Fruit fly (Drosophila melanogaster) whole organism, wandering third instar larva: ENCODE results near the gene CG10098.

Experiments
- Abd-B ChIP-seq: fragments of >200 bp; optimal IDR thresholded peaks from 2 replicates; lab custom pipeline; 2017; ENCODE audit warnings: missing biosample characterization, missing genetic modification characterization
- CG9705 ChIP-seq: fragments of 200-800 bp; sonication (Bioruptor generic); optimal IDR thresholded peaks from 2 replicates; lab custom pipeline; 2018; ENCODE audit warnings: missing biosample characterization, mild to moderate bottlenecking, missing genetic modification characterization
- CrebA ChIP-seq: fragments of 200-800 bp; sonication (Bioruptor generic); optimal IDR thresholded peaks from 2 replicates; lab custom pipeline; 2016; ENCODE audit warnings: missing biosample characterization, mild to moderate bottlenecking, missing genetic modification characterization, borderline replicate concordance
- Dfd ChIP-seq: fragments of >200 bp; optimal IDR thresholded peaks from 2 replicates; lab custom pipeline; 2017; ENCODE audit warnings: missing biosample characterization, missing genetic modification characterization
- Dif ChIP-seq: fragments of 200-275, 200-300 bp; sonication (Bioruptor generic); optimal IDR thresholded peaks from 2 replicates; lab custom pipeline; 2018; ENCODE audit warnings: missing biosample characterization, missing genetic modification characterization; ENCODE audit not compliant: partially characterized antibody
- GATAd ChIP-seq: sonication (Bioruptor generic); optimal IDR thresholded peaks from 2 replicates; lab custom pipeline; 2016; ENCODE audit warnings: missing biosample characterization, missing genetic modification characterization
- HLH106 ChIP-seq: fragments of 200-800 bp; optimal IDR thresholded peaks from 3 replicates; lab custom pipeline; 2019; ENCODE audit warnings: missing biosample characterization, mild to moderate bottlenecking, missing genetic modification characterization, moderate library complexity
- Hnf4 ChIP-seq: fragments of 200-800 bp; sonication (Bioruptor generic); optimal IDR thresholded peaks from 2 replicates; lab custom pipeline; 2016; ENCODE audit warnings: missing biosample characterization, mild to moderate bottlenecking, missing genetic modification characterization
- Hr78 ChIP-seq: fragments of >200 bp; optimal IDR thresholded peaks from 2 replicates; lab custom pipeline; 2017; ENCODE audit warnings: missing biosample characterization, missing genetic modification characterization
- Hr83 ChIP-seq: fragments of 200-300 bp; sonication (Bioruptor generic); optimal IDR thresholded peaks from 2 replicates; lab custom pipeline; 2016; ENCODE audit warnings: missing biosample characterization, mild to moderate bottlenecking, missing genetic modification characterization, moderate library complexity; ENCODE audit not compliant: poor library complexity, severe bottlenecking
- Jra ChIP-seq: sonication (Bioruptor generic); optimal IDR thresholded peaks from 2 replicates; lab custom pipeline; 2016; ENCODE audit warnings: missing biosample characterization, missing genetic modification characterization
- Mio ChIP-seq: sonication (Bioruptor generic); optimal IDR thresholded peaks from 2 replicates; lab custom pipeline; 2016; ENCODE audit warnings: missing biosample characterization, missing genetic modification characterization
- Myc ChIP-seq: fragments of >200 bp; optimal IDR thresholded peaks from 2 replicates; lab custom pipeline; 2017
- N ChIP-seq: fragments of >200 bp; optimal IDR thresholded peaks from 2 replicates; lab custom pipeline; 2018; ENCODE audit warnings: missing biosample characterization, missing external identifiers, missing genetic modification characterization
- OdsH ChIP-seq: fragments of 200-800 bp; sonication (Bioruptor generic); optimal IDR thresholded peaks from 2 replicates; lab custom pipeline; 2016; ENCODE audit warnings: missing biosample characterization, mild to moderate bottlenecking, missing genetic modification characterization
- Rel ChIP-seq, 2 experiments: fragments of 200-800 bp; sonication (Bioruptor generic) in 1 of 2; optimal IDR thresholded peaks; 2 replicates in 1 of 2; 3 replicates in 1 of 2; lab custom pipeline; 2016 to 2019; ENCODE audit warnings: mild to moderate bottlenecking in 2 of 2, missing biosample characterization in 2 of 2, missing genetic modification characterization in 2 of 2, moderate library complexity in 1 of 2
- Sp1 ChIP-seq: fragments of 200-800 bp; sonication (Bioruptor generic); optimal IDR thresholded peaks from 3 replicates; lab custom pipeline; 2019; ENCODE audit warnings: missing biosample characterization, mild to moderate bottlenecking, missing genetic modification characterization, moderate library complexity
- Vsx2 ChIP-seq: fragments of 200-300, 225-300 bp; sonication (Bioruptor generic); optimal IDR thresholded peaks from 2 replicates; lab custom pipeline; 2018; ENCODE audit warnings: missing biosample characterization, missing genetic modification characterization; ENCODE audit not compliant: partially characterized antibody
- br ChIP-seq: fragments of 200-800 bp; sonication (Bioruptor generic); optimal IDR thresholded peaks from 2 replicates; lab custom pipeline; 2016; ENCODE audit warnings: missing biosample characterization, missing genetic modification characterization
- dl ChIP-seq, 2 experiments: fragments of 175-275, 200-275 bp in 1 of 2; fragments of 200-275 bp in 1 of 2; sonication (Bioruptor generic); optimal IDR thresholded peaks; lab custom pipeline; 2018; ENCODE audit warnings: mild to moderate bottlenecking in 2 of 2, missing biosample characterization in 2 of 2, missing genetic modification characterization in 2 of 2, moderate library complexity in 2 of 2; ENCODE audit not compliant: partially characterized antibody in 2 of 2, insufficient read depth in 1 of 2
- dmrt93B ChIP-seq: fragments of 200-800 bp; sonication (Bioruptor generic); optimal IDR thresholded peaks from 2 replicates; lab custom pipeline; 2018; ENCODE audit warnings: missing biosample characterization, mild to moderate bottlenecking, missing genetic modification characterization
- ey ChIP-seq: fragments of 200-800 bp; sonication (Bioruptor generic); optimal IDR thresholded peaks from 2 replicates; lab custom pipeline; 2016; ENCODE audit warnings: missing biosample characterization, missing genetic modification characterization
- foxo ChIP-seq, 2 experiments: fragments of 200-800 bp; sonication (Bioruptor generic); optimal IDR thresholded peaks; 2 replicates in 1 of 2; 3 replicates in 1 of 2; lab custom pipeline; 2016 to 2017; ENCODE audit warnings: missing biosample characterization in 2 of 2, missing genetic modification characterization in 2 of 2
- fru ChIP-seq: fragments of 200-800 bp; sonication (Bioruptor generic); optimal IDR thresholded peaks from 3 replicates; lab custom pipeline; 2016; ENCODE audit warnings: missing biosample characterization, mild to moderate bottlenecking, missing genetic modification characterization
- h ChIP-seq: fragments of 200-800 bp; sonication (Bioruptor generic); optimal IDR thresholded peaks from 3 replicates; lab custom pipeline; 2016; ENCODE audit warnings: missing biosample characterization, mild to moderate bottlenecking, missing genetic modification characterization
- jim ChIP-seq: fragments of 175-275, 200-325 bp; sonication (Bioruptor generic); optimal IDR thresholded peaks from 2 replicates; lab custom pipeline; 2016; ENCODE audit warnings: missing biosample characterization, mild to moderate bottlenecking, missing genetic modification characterization
- lola ChIP-seq: fragments of >200 bp; optimal IDR thresholded peaks from 2 replicates; lab custom pipeline; 2017; ENCODE audit warnings: missing biosample characterization, missing genetic modification characterization
- pan ChIP-seq: fragments of >200 bp; optimal IDR thresholded peaks from 2 replicates; lab custom pipeline; 2017
- psq ChIP-seq: fragments of 200-800 bp; sonication (Bioruptor generic); optimal IDR thresholded peaks from 3 replicates; lab custom pipeline; 2017; ENCODE audit warnings: missing biosample characterization, mild to moderate bottlenecking, missing genetic modification characterization, moderate library complexity
- rgr ChIP-seq: fragments of 200-800 bp; sonication (Bioruptor generic); optimal IDR thresholded peaks from 3 replicates; lab custom pipeline; 2016; ENCODE audit warnings: missing biosample characterization, mild to moderate bottlenecking, missing genetic modification characterization
- sage ChIP-seq: fragments of 200-800 bp; sonication (Bioruptor generic); optimal IDR thresholded peaks from 2 replicates; lab custom pipeline; 2016; ENCODE audit warnings: missing biosample characterization, mild to moderate bottlenecking, missing genetic modification characterization
- sv ChIP-seq: fragments of 200-800 bp; sonication (Bioruptor generic); optimal IDR thresholded peaks from 3 replicates; lab custom pipeline; 2016; ENCODE audit warnings: missing biosample characterization, missing genetic modification characterization
- tai ChIP-seq: sonication (Bioruptor generic); optimal IDR thresholded peaks from 2 replicates; lab custom pipeline; 2016; ENCODE audit warnings: missing biosample characterization, missing genetic modification characterization
- usp ChIP-seq: fragments of >200 bp; optimal IDR thresholded peaks from 2 replicates; lab custom pipeline; 2017; ENCODE audit warnings: missing biosample characterization, missing genetic modification characterization
- woc ChIP-seq: sonication (Bioruptor generic); optimal IDR thresholded peaks from 2 replicates; lab custom pipeline; 2016; ENCODE audit warnings: missing biosample characterization, mild to moderate bottlenecking, missing genetic modification characterization

CG10098 gene

dm6 chr3R:7105503-7106164 lies 18.7 kb upstream of the CG10098 start:
- TF ChIP-seq sv (GFP tag; lab: Kevin White, UChicago) (no peak), CG9705 (no peak), Rel (GFP tag; optimal IDR thresholded peaks at IDR 0.05; lab: Kevin White, UChicago) (no peak), Rel (tag; optimal IDR thresholded peaks at IDR 0.05; lab: Kevin White, UChicago) (no peak), lola (GFP tag; lab: Kevin White, UChicago) (no peak), HLH106 (no peak), Jra (GFP tag; lab: Kevin White, UChicago) (no peak), Abd-B (GFP tag; lab: Kevin White, UChicago) (no peak), woc (GFP tag; lab: Kevin White, UChicago) (no peak), foxo (GFP tag; optimal IDR thresholded peaks at IDR 0.05; lab: Kevin White, UChicago) (no peak), CrebA (GFP tag; lab: Kevin White, UChicago) (no peak), Hr78 (GFP tag; lab: Kevin White, UChicago) (no peak), h (no peak), Sp1 (GFP tag; lab: Kevin White, UChicago) (no peak), ey (GFP tag; lab: Kevin White, UChicago) (no peak), tai (GFP tag; lab: Kevin White, UChicago) (no peak), Dif (GFP tag; lab: Kevin White, UChicago) (no peak), Dfd (GFP tag; lab: Kevin White, UChicago) (no peak), GATAd (no peak)

DNA sequence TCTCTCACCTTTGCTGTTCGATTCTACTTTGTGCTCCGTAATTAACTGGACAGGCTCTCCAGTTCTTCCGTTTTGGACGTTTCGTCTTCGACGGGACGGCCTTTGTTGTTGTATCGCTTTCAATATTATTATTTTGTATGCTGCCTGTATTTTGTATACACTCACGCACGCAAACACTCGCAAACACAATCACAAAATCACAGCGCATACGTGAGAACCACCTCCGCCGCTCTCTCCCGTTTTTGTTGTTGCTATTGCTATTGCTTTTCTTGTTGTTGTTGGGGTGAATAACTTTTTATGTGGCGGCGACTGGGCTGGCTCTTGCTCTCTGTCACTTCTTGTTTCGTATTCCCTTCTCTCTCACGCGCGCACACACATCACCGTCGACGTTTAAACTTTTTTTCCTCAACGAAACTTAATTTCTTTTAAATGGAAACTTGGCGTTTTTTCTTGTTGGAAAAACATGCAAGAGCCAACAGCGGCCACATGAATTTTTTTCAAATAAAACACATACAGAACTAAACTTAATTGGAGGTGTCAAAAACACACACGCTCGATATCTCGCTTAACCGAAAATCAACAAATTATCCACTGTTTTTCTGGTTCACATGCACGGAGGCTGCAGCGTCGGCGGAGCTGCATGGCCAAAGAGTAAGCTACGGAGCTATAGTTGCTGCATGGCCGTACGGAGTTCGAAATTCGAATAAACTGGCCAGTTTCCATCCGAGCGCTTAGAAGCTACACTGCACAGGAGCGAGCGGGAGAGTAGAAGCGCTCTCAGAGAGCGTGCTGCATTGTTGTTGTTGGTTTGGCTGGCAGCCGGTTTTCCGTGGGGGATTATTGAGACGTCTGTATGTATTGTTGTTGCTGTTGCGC lies 16.4 kb upstream of the CG10098 start:
- no peak for TF ChIP-seq Hr83 (GFP tag; lab: Kevin White, UChicago)
- TF ChIP-seq N (GFP tag; lab: Kevin White, UChicago), result peak; percentile 2
- peak; percentile 63 for TF ChIP-seq sage (GFP tag; lab: Kevin White, UChicago)
- TF ChIP-seq rgr (GFP tag; lab: Kevin White, UChicago), result no peak
- TF ChIP-seq lola (GFP tag; lab: Kevin White, UChicago), result no peak
- TF ChIP-seq pan (lab: Kevin White, UChicago), result no peak
- TF ChIP-seq ey (GFP tag; lab: Kevin White, UChicago), result peak; percentile 31
- TF ChIP-seq Dfd (GFP tag; lab: Kevin White, UChicago), result no peak
- TF ChIP-seq foxo (GFP tag; optimal IDR thresholded peaks at IDR 0.05; lab: Kevin White, UChicago), result peak in 1 of 2 experiments; percentile 25
- TF ChIP-seq CG9705, result peak; percentile 0
- TF ChIP-seq h, result peak; percentile 25
- no peak for TF ChIP-seq Mio (GFP tag; lab: Kevin White, UChicago)
- TF ChIP-seq Jra (GFP tag; lab: Kevin White, UChicago), result no peak
- TF ChIP-seq CrebA (GFP tag; lab: Kevin White, UChicago), result no peak
- TF ChIP-seq dl (GFP tag; optimal IDR thresholded peaks at IDR 0.05; lab: Kevin White, UChicago; ENCODE audit: insufficient read depth in 1 of 2, partially characterized antibody in 2 of 2), result peak; percentile 95 to 96
- TF ChIP-seq Dif (GFP tag; lab: Kevin White, UChicago), result peak; percentile 98
- peak; percentile 42 for TF ChIP-seq Hnf4 (GFP tag; lab: Kevin White, UChicago)
- TF ChIP-seq fru (GFP tag; lab: Kevin White, UChicago), result peak; percentile 35
- TF ChIP-seq woc (GFP tag; lab: Kevin White, UChicago), result no peak
- no peak for TF ChIP-seq Myc (lab: Kevin White, UChicago)
- peak; percentile 20 for TF ChIP-seq br (GFP tag; lab: Kevin White, UChicago)
- TF ChIP-seq jim (GFP tag; lab: Kevin White, UChicago), result no peak
- no peak for TF ChIP-seq usp
- no peak for TF ChIP-seq Hr78 (GFP tag; lab: Kevin White, UChicago)
- TF ChIP-seq OdsH (GFP tag; lab: Kevin White, UChicago), result peak; percentile 8
- TF ChIP-seq dmrt93B (GFP tag; lab: Kevin White, UChicago), result no peak
- no peak for TF ChIP-seq Abd-B (GFP tag; lab: Kevin White, UChicago)
- TF ChIP-seq Rel (GFP tag; optimal IDR thresholded peaks at IDR 0.05; lab: Kevin White, UChicago), result no peak
- TF ChIP-seq Rel (tag; optimal IDR thresholded peaks at IDR 0.05; lab: Kevin White, UChicago), result peak; percentile 81
- peak; percentile 93 for TF ChIP-seq Vsx2 (GFP tag; lab: Kevin White, UChicago)
- TF ChIP-seq psq (GFP tag; lab: Kevin White, UChicago), result peak; percentile 83
- TF ChIP-seq, all 38 proteins: peak for 15
